Worm (Caenorhabditis elegans) whole organism, L3 larva: Measurements from ENCODE around the gene fbxa-80.

Experiments
- fkh-10 ChIP-seq: sonication (generic microtip); optimal IDR thresholded peaks from 2 replicates; lab custom pipeline; 2017; ENCODE audit warnings: missing biosample characterization, missing genetic modification reagents, missing genetic modification characterization
- lin-15B ChIP-seq: fragments of 150-350 bp; optimal IDR thresholded peaks from 2 replicates; lab custom pipeline; 2014; ENCODE audit warnings: missing biosample characterization, missing genetic modification characterization
- nhr-43 ChIP-seq: sonication (generic microtip); optimal IDR thresholded peaks from 2 replicates; lab custom pipeline; 2016; ENCODE audit warnings: mild to moderate bottlenecking, missing genetic modification characterization, missing compliant biosample characterization; ENCODE audit not compliant: poor library complexity, severe bottlenecking
- pqm-1 ChIP-seq: fragments of 150-350 bp; optimal IDR thresholded peaks from 2 replicates; lab custom pipeline; 2017; ENCODE audit warnings: missing biosample characterization, missing genetic modification characterization, inconsistent platforms
- sea-2 ChIP-seq: fragments of 150-350 bp; sonication (generic microtip); optimal IDR thresholded peaks from 4 replicates; lab custom pipeline; 2014; ENCODE audit warnings: missing biosample characterization, missing genetic modification reagents, missing genetic modification characterization

DNA sequence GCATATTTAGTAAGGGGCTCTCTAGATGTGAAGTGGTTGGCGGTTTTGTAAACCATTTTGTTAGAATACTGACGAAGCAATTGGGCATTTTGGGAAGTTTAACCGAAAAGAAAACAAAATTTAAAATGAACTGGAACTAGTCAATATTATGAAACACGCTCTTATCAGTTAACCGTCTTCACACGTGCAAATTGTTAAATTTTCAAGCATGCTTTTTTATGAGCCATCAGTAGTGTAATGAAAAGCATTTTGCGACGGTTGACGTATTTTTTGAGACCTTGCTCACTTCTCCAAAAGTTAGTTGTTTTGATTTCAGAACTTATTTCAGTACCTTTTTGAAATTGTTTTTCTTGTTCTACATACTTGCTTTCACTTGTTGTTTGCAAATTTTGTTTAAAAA is 34.3 kb upstream of the fbxa-80 start, which contains the start of gene fbxa-25:
- TF ChIP-seq fkh-10 (no peak), sea-2 (GFP tag; lab: Kevin White, UChicago) (no peak), pqm-1 (tag; lab: Kevin White, UChicago) (no peak), nhr-43 (no peak), lin-15B (no peak)
